Worm (Caenorhabditis elegans): ENCODE results near the gene F36H5.18.

F36H5.18 gene

ce11 chrII:1725735-1726134 lies 34.0 kb upstream of the F36H5.18 start, which contains the start of gene F45C12.17:
Gene F45C12.17 (plus strand): TSS chrII:1726111.
- TF ChIP-seq snu-23 (GFP tag; optimal IDR thresholded peaks at IDR 0.05) = no peak
- no peak for TF ChIP-seq C16A3.4 (tag; optimal IDR thresholded peaks at IDR 0.05)
- no peak for TF ChIP-seq pax-3 (tag; optimal IDR thresholded peaks at IDR 0.05)
- TF ChIP-seq unc-130 (tag; optimal IDR thresholded peaks at IDR 0.05) = no peak
- no peak for TF ChIP-seq ces-1 (GFP tag; optimal IDR thresholded peaks at IDR 0.05)
- no peak for TF ChIP-seq lin-14 (GFP tag; optimal IDR thresholded peaks at IDR 0.05)
- no peak for TF ChIP-seq efl-1 (optimal IDR thresholded peaks at IDR 0.05)
- no peak for TF ChIP-seq efl-1 (GFP tag; optimal IDR thresholded peaks at IDR 0.05 in 1 of 2)
- TF ChIP-seq mab-9 (GFP tag; IDR thresholded peaks at IDR 0.05) = no peak
- TF ChIP-seq skn-1 (tag; optimal IDR thresholded peaks at IDR 0.05) = no peak
- no peak for TF ChIP-seq aha-1 (tag; optimal IDR thresholded peaks at IDR 0.05)
- TF ChIP-seq lin-39 (tag; optimal IDR thresholded peaks at IDR 0.05) = no peak
- TF ChIP-seq fkh-4 (tag; optimal IDR thresholded peaks at IDR 0.05; ENCODE audit: borderline replicate concordance) = no peak
- TF ChIP-seq isw-1 (GFP tag; IDR thresholded peaks at IDR 0.05) = no peak
- no peak for TF ChIP-seq nhr-20 (tag; optimal IDR thresholded peaks at IDR 0.05)
- TF ChIP-seq fkh-10 (GFP tag; optimal IDR thresholded peaks at IDR 0.05) = no peak
- no peak for TF ChIP-seq ceh-8 (GFP tag; optimal IDR thresholded peaks at IDR 0.05)
- no peak for TF ChIP-seq nhr-77 (tag; optimal IDR thresholded peaks at IDR 0.05)
- TF ChIP-seq ets-5 (GFP tag; IDR thresholded peaks at IDR 0.05) = no peak
- TF ChIP-seq dpl-1 (GFP tag; optimal IDR thresholded peaks at IDR 0.05) = no peak

- TF ChIP-seq lin-35 (GFP tag; optimal IDR thresholded peaks at IDR 0.05) (peak in 1 of 2 experiments; percentile 28), zip-4 (GFP tag; optimal IDR thresholded peaks at IDR 0.05) (no peak), pqm-1 (tag; optimal IDR thresholded peaks at IDR 0.05) (peak; percentile 26), elt-2 (tag; optimal IDR thresholded peaks at IDR 0.05) (peak; percentile 86), egl-27 (tag; optimal IDR thresholded peaks at IDR 0.05) (no peak), tlp-1 (tag; optimal IDR thresholded peaks at IDR 0.05) (no peak), F16B12.6 (tag; optimal IDR thresholded peaks at IDR 0.05) (no peak)
These were observed 31.4 kb upstream of the F36H5.18 start, which contains the start of gene btb-9 for ce11 chrII:1728253-1728652. Gene btb-9 (plus strand): TSS chrII:1728506.

- TF ChIP-seq lin-39 (tag; optimal IDR thresholded peaks at IDR 0.05) (no peak), lin-13 (GFP tag; optimal IDR thresholded peaks at IDR 0.05) (no peak), aha-1 (tag; optimal IDR thresholded peaks at IDR 0.05) (no peak), xbp-1 (tag; optimal IDR thresholded peaks at IDR 0.05) (no peak), nhr-28 (tag; optimal IDR thresholded peaks at IDR 0.05) (no peak), nhr-90 (tag; optimal IDR thresholded peaks at IDR 0.05; ENCODE audit: poor library complexity) (no peak), nhr-71 (tag; optimal IDR thresholded peaks at IDR 0.05) (no peak), C34B4.2 (tag; optimal IDR thresholded peaks at IDR 0.05) (no peak), egl-13 (tag; optimal IDR thresholded peaks at IDR 0.05) (no peak), ceh-82 (tag; optimal IDR thresholded peaks at IDR 0.05) (no peak), hpl-2 (GFP tag; optimal IDR thresholded peaks at IDR 0.05) (no peak), nhr-76 (tag; optimal IDR thresholded peaks at IDR 0.05) (no peak), nhr-11 (tag; optimal IDR thresholded peaks at IDR 0.05) (no peak), nhr-237 (tag; optimal IDR thresholded peaks at IDR 0.05) (no peak), lin-15B (tag; optimal IDR thresholded peaks at IDR 0.05) (no peak), ceh-8 (GFP tag; optimal IDR thresholded peaks at IDR 0.05) (no peak), lin-14 (GFP tag; optimal IDR thresholded peaks at IDR 0.05) (no peak), lsy-2 (tag; optimal IDR thresholded peaks at IDR 0.05) (no peak), tlp-1 (tag; optimal IDR thresholded peaks at IDR 0.05) (no peak)
These were observed 29.6 kb upstream of the F36H5.18 start, which contains the start of gene ceh-81 for ce11 chrII:1730103-1730502. Gene ceh-81 (plus strand): TSS chrII:1730403.
